Fruit fly (Drosophila melanogaster): Measurements from ENCODE around the gene CG15332.

The CG15332 gene

DNA sequence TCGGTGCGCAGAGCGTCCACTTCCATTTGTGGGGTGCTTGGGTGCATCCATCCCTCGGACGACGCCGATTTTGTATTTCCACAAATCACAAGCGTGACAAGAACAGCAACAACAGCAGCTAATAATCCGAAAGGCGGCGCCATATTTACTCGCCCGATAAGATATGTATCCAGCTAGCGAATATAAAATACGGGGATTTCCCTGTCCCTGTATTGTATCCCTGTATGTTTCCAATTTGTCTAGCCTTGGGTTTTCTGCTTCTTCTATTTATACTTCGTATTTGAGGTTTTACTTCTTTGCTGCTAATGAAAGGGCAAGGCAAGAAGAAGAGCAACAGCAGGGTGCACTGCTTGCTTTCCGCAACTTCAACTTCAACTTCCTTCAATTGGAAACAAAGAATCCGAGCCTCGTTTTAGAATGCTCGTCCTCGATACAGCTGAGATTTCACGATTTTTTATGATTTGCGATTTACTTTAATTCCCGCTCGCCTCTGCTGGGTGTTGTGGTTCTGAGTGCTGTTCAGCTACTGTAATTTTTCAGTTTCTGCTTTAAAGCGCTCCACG is 11.6 kb downstream of the CG15332 start:
- no peak for TF ChIP-seq pan (optimal IDR thresholded peaks at IDR 0.05)
- no peak for TF ChIP-seq Dll (optimal IDR thresholded peaks at IDR 0.05)
- no peak for TF ChIP-seq CG8478 (optimal IDR thresholded peaks at IDR 0.05)
- no peak for TF ChIP-seq usp (GFP tag; optimal IDR thresholded peaks at IDR 0.05)
- no peak for TF ChIP-seq EcR (GFP tag; optimal IDR thresholded peaks at IDR 0.05)
- no peak for TF ChIP-seq psq (optimal IDR thresholded peaks at IDR 0.05)

DNA sequence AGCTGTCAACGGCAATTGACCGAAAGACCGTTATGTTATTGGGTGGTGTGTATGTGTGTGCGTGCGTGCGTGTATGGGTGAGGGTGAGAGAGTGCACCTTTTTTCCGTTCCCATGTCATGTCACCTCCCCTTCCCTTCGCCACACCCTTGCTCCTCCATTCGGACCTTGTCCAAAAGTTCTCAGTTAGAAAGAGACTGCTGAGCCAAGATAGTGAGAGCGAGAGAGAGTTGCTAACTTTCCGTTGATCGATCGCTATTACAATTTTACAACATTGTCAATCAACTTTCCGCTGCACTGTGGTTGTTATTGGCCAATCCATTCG is 17.3 kb downstream of the CG15332 start:
- TF ChIP-seq usp (GFP tag; optimal IDR thresholded peaks at IDR 0.05), result no peak
- no peak for TF ChIP-seq pan (optimal IDR thresholded peaks at IDR 0.05)
- no peak for TF ChIP-seq CG8478 (optimal IDR thresholded peaks at IDR 0.05)
- TF ChIP-seq EcR (GFP tag; optimal IDR thresholded peaks at IDR 0.05), result no peak
- no peak for TF ChIP-seq psq (optimal IDR thresholded peaks at IDR 0.05)
- TF ChIP-seq Dll (optimal IDR thresholded peaks at IDR 0.05), result no peak

DNA sequence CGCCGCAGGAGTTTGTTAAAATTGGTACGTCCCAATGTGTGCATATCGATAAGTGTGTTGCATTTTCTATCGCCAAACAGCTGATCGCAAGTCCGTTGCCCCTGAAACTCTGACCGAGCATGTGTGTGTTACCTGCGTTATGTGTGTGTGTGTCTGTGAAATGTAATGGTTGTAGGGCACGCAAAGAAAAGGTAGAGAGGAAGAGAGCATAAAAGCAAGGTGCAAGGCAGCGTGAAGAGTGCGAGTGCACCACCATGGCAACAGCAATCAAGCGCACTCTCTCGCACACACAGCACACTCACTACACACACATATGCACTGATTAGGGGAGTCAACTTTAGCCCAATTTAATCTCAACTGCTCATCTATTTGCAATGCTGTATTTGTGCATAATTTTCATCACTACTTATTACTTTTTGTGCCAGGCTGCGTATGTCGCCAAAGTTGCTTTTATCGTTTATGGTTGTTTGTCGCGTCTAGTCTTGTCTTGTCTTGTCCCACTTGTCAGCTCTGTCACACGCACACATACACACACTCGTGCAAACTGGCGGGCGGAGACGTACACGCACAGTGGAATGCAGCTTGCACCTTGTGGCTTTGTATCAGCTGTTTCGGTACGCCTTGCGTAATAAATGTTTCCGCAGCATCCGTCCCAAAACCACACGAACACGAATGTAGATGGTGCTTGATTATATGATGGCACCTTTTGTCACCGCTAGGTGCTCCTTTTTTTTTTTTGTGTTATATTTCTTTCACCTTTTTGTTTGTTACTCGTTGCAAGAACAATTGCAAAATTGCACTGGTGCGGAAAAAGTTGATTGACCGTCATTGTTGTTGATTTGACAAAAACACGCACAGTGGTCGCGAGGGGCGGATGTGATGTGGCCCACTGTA is 18.0 kb downstream of the CG15332 start:
- TF ChIP-seq CG8478 (optimal IDR thresholded peaks at IDR 0.05) (peak; percentile 34), EcR (GFP tag; optimal IDR thresholded peaks at IDR 0.05) (peak in 1 of 2 experiments; percentile 91), usp (GFP tag; optimal IDR thresholded peaks at IDR 0.05) (no peak)

DNA sequence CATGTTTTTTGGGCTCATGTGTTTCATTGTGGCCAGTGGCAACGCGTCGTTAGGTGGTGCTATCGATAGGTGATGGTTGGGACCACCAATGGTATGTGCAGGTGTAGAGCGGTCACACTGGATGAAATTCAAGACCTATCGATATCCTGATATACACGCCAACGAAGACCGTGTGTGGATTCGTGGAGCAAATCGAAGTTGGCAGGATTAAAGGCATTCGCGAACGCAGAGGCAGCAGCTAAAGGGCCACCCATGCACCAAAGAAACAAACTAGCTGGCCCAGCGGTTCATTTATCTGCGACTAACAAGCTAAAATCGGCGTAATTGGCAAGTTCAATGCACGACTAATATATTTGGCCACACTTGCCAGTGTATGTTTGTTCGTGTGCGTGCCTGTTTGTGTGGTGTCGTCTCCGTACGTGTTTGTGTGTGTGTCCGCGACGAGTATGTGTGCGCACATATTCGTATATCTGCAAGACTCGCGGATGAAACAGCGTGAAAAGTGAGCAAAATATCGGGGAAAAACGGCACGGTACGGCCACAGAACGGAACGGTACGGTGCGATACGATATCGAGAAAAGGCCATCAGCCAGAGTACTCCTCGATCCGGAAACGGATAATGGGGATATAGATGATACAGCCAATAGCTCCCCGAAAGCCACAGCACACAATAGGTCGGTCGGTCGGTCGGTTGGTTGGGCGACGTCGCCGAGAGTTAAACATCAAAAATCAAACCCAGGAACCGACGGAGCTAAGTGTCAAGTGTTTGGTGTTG is 19.8 kb downstream of the CG15332 start, which contains the start of gene Ubr3:
Gene Ubr3, plus strand, starts transcription at position 99 of the 775 bp plus-strand sequence.
- TF ChIP-seq usp (GFP tag; optimal IDR thresholded peaks at IDR 0.05), result no peak
- TF ChIP-seq pan (optimal IDR thresholded peaks at IDR 0.05), result no peak
- TF ChIP-seq CG8478 (optimal IDR thresholded peaks at IDR 0.05), result no peak
- TF ChIP-seq EcR (GFP tag; optimal IDR thresholded peaks at IDR 0.05), result no peak
- TF ChIP-seq psq (optimal IDR thresholded peaks at IDR 0.05), result no peak
- TF ChIP-seq Dll (optimal IDR thresholded peaks at IDR 0.05), result no peak

DNA sequence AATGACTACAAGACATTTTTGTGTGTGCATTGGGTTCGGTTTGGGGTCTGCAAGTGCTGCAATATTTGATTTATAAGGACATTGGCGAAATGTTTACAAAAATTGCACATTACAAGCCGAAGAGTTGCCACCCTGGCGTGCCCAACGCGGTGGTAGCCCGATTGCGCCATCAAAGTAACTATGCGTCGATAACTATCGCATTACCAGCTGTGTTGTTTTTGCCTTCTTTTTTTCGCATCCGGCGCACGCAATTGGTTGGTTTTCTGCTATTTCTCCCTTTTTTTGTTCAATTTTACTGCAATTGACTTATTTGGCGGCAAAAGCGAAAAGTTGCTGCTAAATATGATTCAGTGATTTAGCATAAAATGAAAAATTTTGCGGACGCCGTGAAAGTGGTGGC is 21.1 kb downstream of the CG15332 start, which contains the start of gene RpS14b:
Gene RpS14b, plus strand, starts transcription at position 220 of the 400 bp plus-strand sequence.
- no peak for TF ChIP-seq EcR (GFP tag; optimal IDR thresholded peaks at IDR 0.05)
- TF ChIP-seq CG8478 (optimal IDR thresholded peaks at IDR 0.05), result no peak
- TF ChIP-seq usp (GFP tag; optimal IDR thresholded peaks at IDR 0.05), result no peak
- no peak for TF ChIP-seq pan (optimal IDR thresholded peaks at IDR 0.05)
- TF ChIP-seq Dll (optimal IDR thresholded peaks at IDR 0.05), result no peak
- no peak for TF ChIP-seq psq (optimal IDR thresholded peaks at IDR 0.05)

DNA sequence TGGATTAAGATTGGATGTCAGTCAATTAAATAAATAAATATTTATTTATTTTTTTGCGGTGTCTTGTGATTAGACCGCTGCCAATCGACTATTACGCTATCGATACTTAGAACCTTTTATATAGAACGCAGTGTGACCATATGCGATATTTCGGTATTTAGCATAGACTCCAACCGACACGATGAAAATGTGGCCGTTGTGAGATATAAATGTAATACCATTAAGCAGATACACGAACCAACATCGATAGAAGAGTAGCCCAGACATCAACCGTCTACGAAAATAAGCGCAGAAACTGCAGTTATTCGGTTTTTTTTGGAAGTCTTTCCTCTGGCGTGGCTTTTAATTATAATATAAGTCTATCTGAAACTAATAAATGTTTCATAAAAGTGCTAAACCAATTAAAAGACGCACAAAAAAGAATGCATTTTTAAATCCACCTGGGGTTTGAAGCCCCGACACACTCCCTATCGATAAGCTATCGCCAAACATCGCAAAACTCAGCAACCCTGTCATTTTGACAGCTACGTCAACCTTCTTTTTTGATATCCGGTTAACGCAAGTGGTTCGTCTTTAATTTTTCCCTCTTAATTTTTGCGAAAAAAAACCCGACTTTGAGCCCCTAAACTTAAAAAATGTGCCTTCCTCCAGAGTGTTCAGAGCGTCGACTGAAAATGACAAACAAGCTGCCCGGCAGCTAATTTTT is 22.4 kb downstream of the CG15332 start, which contains the start of the genes Dhdds and RpS14a:
Gene Dhdds, minus strand, starts transcription at position 142 of the 706 bp plus-strand sequence.
Gene RpS14a, plus strand, starts transcription at position 533 of the 706 bp plus-strand sequence.
- no peak for TF ChIP-seq CG8478 (optimal IDR thresholded peaks at IDR 0.05)
- no peak for TF ChIP-seq pan (optimal IDR thresholded peaks at IDR 0.05)

DNA sequence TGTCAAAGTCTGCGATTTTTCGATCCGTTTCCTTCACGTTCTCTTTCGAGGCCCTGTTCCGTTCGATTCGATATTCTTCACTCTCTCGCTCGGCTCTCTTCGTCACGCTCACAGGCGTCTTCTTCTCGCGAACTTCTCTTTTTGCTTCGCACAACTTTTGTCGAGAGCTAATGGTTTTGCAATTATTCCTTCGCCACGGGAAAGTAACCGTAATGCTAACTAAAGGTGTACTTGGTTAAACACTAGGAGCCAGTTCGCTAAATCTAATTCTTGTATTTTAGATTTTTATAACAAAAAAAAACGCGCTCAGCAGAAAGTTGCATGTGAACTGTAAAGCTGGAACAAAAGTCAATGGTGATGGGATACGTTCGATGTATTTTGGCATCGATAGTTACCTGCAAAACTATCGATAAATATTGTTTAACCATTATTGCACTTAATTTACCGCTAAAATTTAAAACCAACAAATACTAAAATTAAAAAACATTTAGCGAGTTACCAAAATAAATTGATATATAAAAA is 24.7 kb downstream of the CG15332 start, which contains the start of gene mahe:
Gene mahe, minus strand, starts transcription at position 355 of the 522 bp plus-strand sequence.
- no peak for TF ChIP-seq Dll (optimal IDR thresholded peaks at IDR 0.05)
- TF ChIP-seq psq (optimal IDR thresholded peaks at IDR 0.05), result no peak
- no peak for TF ChIP-seq EcR (GFP tag; optimal IDR thresholded peaks at IDR 0.05)
- TF ChIP-seq pan (optimal IDR thresholded peaks at IDR 0.05), result no peak
- TF ChIP-seq usp (GFP tag; optimal IDR thresholded peaks at IDR 0.05), result no peak
- TF ChIP-seq CG8478 (optimal IDR thresholded peaks at IDR 0.05), result no peak

DNA sequence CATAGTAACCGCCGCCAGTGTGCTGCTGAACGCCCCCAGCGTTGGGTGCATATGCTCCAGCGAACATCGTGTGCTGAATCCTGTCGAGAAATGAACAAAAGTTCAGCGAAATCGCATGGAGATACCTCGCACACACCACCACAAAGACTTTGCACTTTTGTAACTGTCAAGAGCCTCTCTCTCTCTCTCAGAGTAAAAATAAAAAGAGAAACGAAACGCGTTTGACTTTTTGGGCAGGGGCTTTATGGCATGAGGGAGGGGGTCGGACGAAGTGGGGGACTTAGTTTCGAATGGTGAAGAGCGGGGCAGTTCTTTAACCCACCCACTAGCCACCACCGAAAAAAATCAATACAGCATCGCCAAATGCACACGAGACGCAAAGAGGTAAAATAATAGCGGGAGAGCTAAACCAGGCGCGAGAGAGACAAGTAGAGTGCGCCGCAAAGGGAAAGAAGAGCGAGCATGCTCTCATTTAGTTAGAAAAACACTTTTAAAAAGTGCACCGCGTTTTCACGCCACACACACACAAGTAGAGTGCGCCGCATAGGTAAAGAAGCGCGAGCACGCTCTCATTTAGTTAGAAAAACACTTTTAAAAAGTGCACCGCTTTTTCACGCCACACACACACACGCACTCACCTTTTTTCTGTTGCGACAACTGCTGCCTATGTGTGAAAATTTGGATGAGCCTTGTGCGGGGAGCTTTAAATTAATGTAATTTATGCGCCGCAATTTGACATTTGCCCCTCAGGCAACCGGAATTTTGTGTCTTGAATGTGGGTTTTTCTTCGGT is 25.4 kb downstream of the CG15332 start:
- TF ChIP-seq Dll (optimal IDR thresholded peaks at IDR 0.05) (peak; percentile 84), usp (GFP tag; optimal IDR thresholded peaks at IDR 0.05) (no peak), EcR (GFP tag; optimal IDR thresholded peaks at IDR 0.05) (no peak), psq (optimal IDR thresholded peaks at IDR 0.05) (no peak), CG8478 (optimal IDR thresholded peaks at IDR 0.05) (peak; percentile 0), pan (optimal IDR thresholded peaks at IDR 0.05) (no peak)

DNA sequence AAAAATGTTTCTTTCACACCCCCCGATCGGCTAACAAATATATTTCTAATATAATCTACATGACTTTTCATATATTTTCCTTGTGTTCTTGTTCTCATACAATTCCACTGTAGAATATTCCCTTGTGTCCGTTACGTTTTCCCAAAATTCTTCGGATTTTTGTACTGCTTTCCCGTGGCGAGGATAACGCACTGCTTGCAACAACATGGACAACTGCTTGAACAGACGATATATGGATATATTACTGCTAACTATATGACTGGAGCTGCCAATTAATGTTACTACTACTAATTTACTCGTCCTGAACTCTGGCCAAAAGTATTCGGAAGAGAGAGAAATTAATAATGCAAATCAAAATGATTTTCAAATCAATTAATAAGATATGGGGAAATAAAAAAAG is 30.9 kb downstream of the CG15332 start:
- TF ChIP-seq psq (optimal IDR thresholded peaks at IDR 0.05) (no peak), EcR (GFP tag; optimal IDR thresholded peaks at IDR 0.05) (no peak), usp (GFP tag; optimal IDR thresholded peaks at IDR 0.05) (no peak), Dll (optimal IDR thresholded peaks at IDR 0.05) (no peak), pan (optimal IDR thresholded peaks at IDR 0.05) (no peak), CG8478 (optimal IDR thresholded peaks at IDR 0.05) (no peak)

DNA sequence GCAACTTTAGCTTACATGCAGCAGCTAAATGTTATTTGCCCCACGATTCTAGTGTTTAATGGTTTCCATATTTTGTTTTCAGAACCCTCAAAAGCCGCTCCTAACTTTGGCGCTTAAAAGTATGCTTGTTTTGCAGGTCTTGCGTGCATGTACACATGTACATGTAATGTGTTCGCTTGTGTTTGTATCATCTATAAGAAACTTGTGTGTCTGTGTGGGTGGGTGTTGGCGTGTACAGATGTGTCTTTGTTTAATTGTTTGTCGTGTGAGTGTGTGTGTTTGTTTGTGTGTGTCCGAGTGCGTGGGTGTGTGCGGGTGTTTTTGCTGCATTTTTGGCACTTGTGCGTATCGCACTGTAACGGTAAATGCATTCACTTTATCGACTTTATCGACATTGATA is 32.7 kb downstream of the CG15332 start:
- no peak for TF ChIP-seq EcR (GFP tag; optimal IDR thresholded peaks at IDR 0.05)
- no peak for TF ChIP-seq pan (optimal IDR thresholded peaks at IDR 0.05)
- TF ChIP-seq psq (optimal IDR thresholded peaks at IDR 0.05), result no peak
- TF ChIP-seq usp (GFP tag; optimal IDR thresholded peaks at IDR 0.05), result no peak
- TF ChIP-seq Dll (optimal IDR thresholded peaks at IDR 0.05), result no peak

All from whole organism.